Worm (Caenorhabditis elegans) whole organism, L1 larva: ENCODE measurements around the gene Y54G2A.28.

Experiments used
- F16B12.6 ChIP-seq: fragments of 150-350 bp; optimal IDR thresholded peaks from 2 replicates; lab custom pipeline; 2014; ENCODE audit warnings: missing biosample characterization, missing genetic modification characterization
- blmp-1 ChIP-seq: fragments of 150-350 bp; optimal IDR thresholded peaks from 2 replicates; lab custom pipeline; 2014; ENCODE audit warnings: missing biosample characterization, missing genetic modification characterization
- egl-27 ChIP-seq, 2 experiments: fragments of 150-350 bp in 1 of 2; sonication (generic microtip); optimal IDR thresholded peaks; 3 replicates each; lab custom pipeline; 2017 to 2018; ENCODE audit warnings: missing biosample characterization in 2 of 2, missing genetic modification characterization in 2 of 2, missing genetic modification reagents in 2 of 2
- elt-3 ChIP-seq, 6 experiments: fragments of 150-350 bp in 1 of 6; sonication (generic microtip); optimal IDR thresholded peaks; 2 replicates each; lab custom pipeline; 2017 to 2018; ENCODE audit warnings: missing biosample characterization in 6 of 6, missing genetic modification characterization in 6 of 6, inconsistent platforms in 1 of 6
- fkh-10 ChIP-seq: sonication (generic microtip); optimal IDR thresholded peaks from 2 replicates; lab custom pipeline; 2017; ENCODE audit warnings: missing biosample characterization, missing genetic modification reagents, missing genetic modification characterization
- hlh-4 ChIP-seq: sonication (generic microtip); optimal IDR thresholded peaks from 2 replicates; lab custom pipeline; 2016; ENCODE audit warnings: mild to moderate bottlenecking, missing genetic modification characterization, missing compliant biosample characterization
- hpl-2 ChIP-seq: fragments of 150-350 bp; optimal IDR thresholded peaks from 2 replicates; lab custom pipeline; 2014; ENCODE audit warnings: missing biosample characterization, missing genetic modification reagents, missing genetic modification characterization
- irx-1 ChIP-seq: sonication (generic microtip); optimal IDR thresholded peaks from 2 replicates; lab custom pipeline; 2016; ENCODE audit warnings: missing genetic modification characterization, missing compliant biosample characterization
- jun-1 ChIP-seq: fragments of 150-350 bp; optimal IDR thresholded peaks from 2 replicates; lab custom pipeline; 2014; ENCODE audit warnings: missing biosample characterization, missing genetic modification reagents, missing genetic modification characterization
- rnt-1 ChIP-seq: sonication (generic microtip); optimal IDR thresholded peaks from 2 replicates; lab custom pipeline; 2016; ENCODE audit warnings: mild to moderate bottlenecking, missing genetic modification characterization, moderate library complexity, missing compliant biosample characterization
- swsn-7 ChIP-seq: sonication (generic microtip); optimal IDR thresholded peaks from 2 replicates; lab custom pipeline; 2016; ENCODE audit warnings: missing genetic modification characterization, missing compliant biosample characterization

ce11 chrIV:3032020-3032419, 19.8 kb upstream of the Y54G2A.28 start:
- TF ChIP-seq blmp-1 (no peak), irx-1 (tag; lab: Kevin White, UChicago) (no peak), egl-27 (tag; optimal IDR thresholded peaks at IDR 0.05; lab: Kevin White, UChicago) (no peak), jun-1 (tag; lab: Kevin White, UChicago) (no peak), fkh-10 (GFP tag; lab: Kevin White, UChicago) (no peak), hlh-4 (tag; lab: Kevin White, UChicago) (no peak), rnt-1 (tag; lab: Kevin White, UChicago) (peak; percentile 46), swsn-7 (tag; lab: Kevin White, UChicago) (no peak), hpl-2 (GFP tag; lab: Kevin White, UChicago) (no peak), elt-3 (tag; optimal IDR thresholded peaks at IDR 0.05; lab: Kevin White, UChicago) (no peak), F16B12.6 (no peak)
